Worm (Caenorhabditis elegans) whole organism, L2 larva: Measurements from ENCODE around the gene rei-2.
A peak's percentile ranks its signal among the peaks of the same experiment; 100 is the strongest.

Experiments used
- C34F6.9 ChIP-seq: fragments of 150-350 bp; optimal IDR thresholded peaks from 2 replicates; lab custom pipeline; 2014; ENCODE audit warnings: missing biosample characterization, missing genetic modification characterization
- F13H6.1 ChIP-seq: sonication (generic microtip); optimal IDR thresholded peaks from 2 replicates; lab custom pipeline; 2016; ENCODE audit warnings: missing genetic modification characterization, missing compliant biosample characterization
- R02D3.7 ChIP-seq: fragments of 150-350 bp; optimal IDR thresholded peaks from 2 replicates; lab custom pipeline; 2014; ENCODE audit warnings: missing biosample characterization, missing genetic modification characterization
- Y55F3AM.14 ChIP-seq: fragments of 200-800 bp; sonication (Bioruptor generic); optimal IDR thresholded peaks from 2 replicates; lab custom pipeline; 2018; ENCODE audit warnings: mild to moderate bottlenecking, missing genetic modification characterization, missing compliant biosample characterization
- alr-1 ChIP-seq: fragments of 150-350 bp; optimal IDR thresholded peaks from 2 replicates; lab custom pipeline; 2014; ENCODE audit warnings: missing biosample characterization, missing genetic modification characterization
- aly-2 ChIP-seq: fragments of 150-350 bp; optimal IDR thresholded peaks from 2 replicates; lab custom pipeline; 2014; ENCODE audit warnings: missing biosample characterization, missing genetic modification characterization
- crh-2 ChIP-seq: sonication (generic microtip); optimal IDR thresholded peaks from 2 replicates; lab custom pipeline; 2017; ENCODE audit warnings: missing biosample characterization, missing genetic modification characterization
- elt-1 ChIP-seq: fragments of 150-350 bp; optimal IDR thresholded peaks from 2 replicates; lab custom pipeline; 2014; ENCODE audit warnings: missing biosample characterization, missing genetic modification characterization
- elt-3 ChIP-seq: sonication (generic microtip); optimal IDR thresholded peaks from 2 replicates; lab custom pipeline; 2017; ENCODE audit warnings: missing biosample characterization, missing genetic modification characterization
- fos-1 ChIP-seq: fragments of 150-350 bp; optimal IDR thresholded peaks from 2 replicates; lab custom pipeline; 2014; ENCODE audit warnings: missing biosample characterization, missing genetic modification characterization
- gmeb-1 ChIP-seq: fragments of 150-350 bp; optimal IDR thresholded peaks from 2 replicates; lab custom pipeline; 2014; ENCODE audit warnings: missing biosample characterization, missing genetic modification characterization
- lin-11 ChIP-seq: fragments of 150-350 bp; sonication (generic microtip); optimal IDR thresholded peaks from 2 replicates; lab custom pipeline; 2014; ENCODE audit warnings: missing biosample characterization, missing genetic modification characterization, inconsistent platforms, mixed read lengths
- lin-13 ChIP-seq: fragments of 150-350 bp; optimal IDR thresholded peaks from 2 replicates; lab custom pipeline; 2014; ENCODE audit warnings: missing biosample characterization, missing genetic modification reagents, missing genetic modification characterization
- lsy-2 ChIP-seq, 2 experiments: fragments of 150-350 bp in 1 of 2; sonication (generic microtip) in 1 of 2; optimal IDR thresholded peaks; 2 replicates each; lab custom pipeline; 2014 to 2017; ENCODE audit warnings: missing biosample characterization in 2 of 2, missing genetic modification characterization in 2 of 2
- mab-5 ChIP-seq: fragments of 150-350 bp; optimal IDR thresholded peaks from 2 replicates; lab custom pipeline; 2014; ENCODE audit warnings: missing biosample characterization, missing genetic modification characterization
- mbf-1 ChIP-seq: sonication (generic microtip); optimal IDR thresholded peaks from 2 replicates; lab custom pipeline; 2017; ENCODE audit warnings: missing biosample characterization, missing genetic modification characterization
- mdl-1 ChIP-seq, 2 experiments: fragments of 150-350 bp in 1 of 2; sonication (generic microtip) in 1 of 2; optimal IDR thresholded peaks; 2 replicates each; lab custom pipeline; 2017; ENCODE audit warnings: missing biosample characterization in 2 of 2, missing genetic modification characterization in 2 of 2
- nhr-10 ChIP-seq: sonication (generic microtip); optimal IDR thresholded peaks from 2 replicates; lab custom pipeline; 2017; ENCODE audit warnings: missing biosample characterization, missing genetic modification characterization
- nhr-129 ChIP-seq: fragments of 150-350 bp; optimal IDR thresholded peaks from 2 replicates; lab custom pipeline; 2014; ENCODE audit warnings: missing biosample characterization, missing genetic modification characterization
- nhr-21 ChIP-seq: fragments of 150-350 bp; optimal IDR thresholded peaks from 2 replicates; lab custom pipeline; 2014; ENCODE audit warnings: missing biosample characterization, missing genetic modification characterization
- nhr-25 ChIP-seq: fragments of 150-350 bp; sonication (generic microtip); optimal IDR thresholded peaks from 3 replicates; lab custom pipeline; 2014; ENCODE audit warnings: missing biosample characterization, missing genetic modification characterization
- nhr-6 ChIP-seq: fragments of 150-350 bp; optimal IDR thresholded peaks from 2 replicates; lab custom pipeline; 2014; ENCODE audit warnings: missing biosample characterization, missing genetic modification characterization
- nhr-77 ChIP-seq: fragments of 150-350 bp; optimal IDR thresholded peaks from 2 replicates; lab custom pipeline; 2014; ENCODE audit warnings: missing biosample characterization, missing genetic modification characterization
- peb-1 ChIP-seq: fragments of 150-350 bp; optimal IDR thresholded peaks from 2 replicates; lab custom pipeline; 2014; ENCODE audit warnings: missing biosample characterization, missing genetic modification characterization
- sem-4 ChIP-seq: fragments of 150-350 bp; optimal IDR thresholded peaks from 2 replicates; lab custom pipeline; 2014; ENCODE audit warnings: missing biosample characterization, missing genetic modification reagents, missing genetic modification characterization
- sma-3 ChIP-seq: sonication (generic microtip); optimal IDR thresholded peaks from 2 replicates; lab custom pipeline; 2016; ENCODE audit warnings: missing genetic modification reagents, missing genetic modification characterization, missing compliant biosample characterization
- sma-9 ChIP-seq, 2 experiments: fragments of 150-350 bp in 1 of 2; sonication (generic microtip) in 1 of 2; optimal IDR thresholded peaks; 2 replicates each; lab custom pipeline; 2014 to 2016; ENCODE audit warnings: missing genetic modification characterization in 2 of 2, mild to moderate bottlenecking in 1 of 2, missing biosample characterization in 1 of 2, missing compliant biosample characterization in 1 of 2, missing genetic modification reagents in 1 of 2, moderate library complexity in 1 of 2
- snpc-4 ChIP-seq: fragments of 150-350 bp; optimal IDR thresholded peaks from 2 replicates; lab custom pipeline; 2014; ENCODE audit warnings: missing biosample characterization, missing genetic modification characterization
- unc-55 ChIP-seq: fragments of 150-350 bp; sonication (generic microtip); optimal IDR thresholded peaks from 3 replicates; lab custom pipeline; 2014; ENCODE audit warnings: missing biosample characterization, missing genetic modification reagents, missing genetic modification characterization
- unc-62 ChIP-seq: fragments of 150-350 bp; optimal IDR thresholded peaks from 2 replicates; lab custom pipeline; 2014; ENCODE audit warnings: missing biosample characterization, missing genetic modification reagents, missing genetic modification characterization
- zag-1 ChIP-seq: fragments of 150-350 bp; optimal IDR thresholded peaks from 2 replicates; lab custom pipeline; 2014; ENCODE audit warnings: missing biosample characterization, missing genetic modification characterization
- ztf-1 ChIP-seq: fragments of 200-800 bp; sonication (Bioruptor generic); conservative IDR thresholded peaks from 2 replicates; pipeline ENCODE4 v1.3.6; 2022; ENCODE audit warnings: missing genetic modification characterization, missing compliant biosample characterization
- ztf-4 ChIP-seq: fragments of 150-350 bp; optimal IDR thresholded peaks from 2 replicates; lab custom pipeline; 2014; ENCODE audit warnings: missing biosample characterization, missing genetic modification characterization

Gene rei-2

ce11 chrX:1053929-1054328 is 34.0 kb downstream of the rei-2 start, which contains the start of gene ncs-3 (continued):
- TF ChIP-seq ztf-4 (tag; lab: Kevin White, UChicago), result no peak

DNA sequence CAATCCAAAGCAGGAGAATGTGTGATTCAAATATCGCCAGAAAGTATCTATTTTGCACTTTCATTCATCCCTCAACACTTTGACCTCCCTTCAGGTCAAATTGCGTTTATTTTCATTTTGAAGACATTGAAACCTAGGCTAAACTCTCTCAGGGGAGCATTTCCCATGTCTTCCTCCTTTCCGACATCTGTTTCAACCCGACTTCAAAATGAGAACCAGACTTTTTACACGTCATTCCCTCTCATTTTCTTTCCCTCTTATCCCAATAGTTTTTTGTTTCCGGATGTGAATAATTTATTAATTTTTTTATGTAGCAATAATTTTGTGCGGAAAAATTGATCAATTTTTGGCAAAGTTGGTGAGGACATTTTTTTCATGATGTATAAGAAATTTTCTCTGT is 35.0 kb downstream of the rei-2 start:
- TF ChIP-seq C34F6.9 (tag; lab: Kevin White, UChicago), result no peak
- TF ChIP-seq lsy-2 (tag; optimal IDR thresholded peaks at IDR 0.05; lab: Kevin White, UChicago), result no peak
- TF ChIP-seq nhr-6, result no peak
- TF ChIP-seq nhr-25 (tag; lab: Kevin White, UChicago), result no peak
- TF ChIP-seq aly-2, result no peak
- TF ChIP-seq ztf-4 (tag; lab: Kevin White, UChicago), result no peak
- TF ChIP-seq unc-55 (GFP tag; lab: Kevin White, UChicago), result no peak
- no peak for TF ChIP-seq snpc-4 (tag; lab: Kevin White, UChicago)
- TF ChIP-seq sem-4 (tag; lab: Kevin White, UChicago), result no peak
- no peak for TF ChIP-seq Y55F3AM.14 (GFP tag; lab: Kevin White, UChicago)
- no peak for TF ChIP-seq fos-1 (tag; lab: Kevin White, UChicago)
- TF ChIP-seq nhr-77 (tag; lab: Kevin White, UChicago), result no peak
- TF ChIP-seq nhr-129 (tag; lab: Kevin White, UChicago), result no peak
- no peak for TF ChIP-seq F13H6.1 (tag; lab: Kevin White, UChicago)
- TF ChIP-seq mab-5 (tag; lab: Kevin White, UChicago), result no peak
- no peak for TF ChIP-seq sma-3 (GFP tag; lab: Kevin White, UChicago)
- TF ChIP-seq mbf-1 (tag; lab: Kevin White, UChicago), result no peak
- TF ChIP-seq mdl-1 (tag; optimal IDR thresholded peaks at IDR 0.05; lab: Kevin White, UChicago), result no peak
- no peak for TF ChIP-seq nhr-10 (tag; lab: Kevin White, UChicago)
- no peak for TF ChIP-seq elt-3 (tag; lab: Kevin White, UChicago)

DNA sequence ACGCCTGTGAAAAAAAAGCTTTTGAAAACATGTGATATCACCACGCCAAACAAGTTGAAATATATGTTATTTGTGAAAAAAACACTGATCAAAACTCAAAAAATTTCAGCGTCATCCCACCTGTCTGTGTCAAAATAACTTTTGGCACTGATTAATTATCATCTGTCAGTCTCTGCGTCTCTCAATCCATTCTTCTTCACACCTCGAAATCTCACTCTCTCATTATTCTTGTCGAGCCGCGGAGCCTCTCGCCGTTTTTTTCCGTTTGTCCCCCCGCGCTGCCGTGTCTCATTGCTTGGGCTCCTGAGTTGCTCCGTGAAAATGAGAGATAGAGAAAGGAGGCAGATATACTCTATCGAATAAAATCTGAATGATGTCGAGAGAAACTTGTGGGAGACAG is 36.9 kb downstream of the rei-2 start:
- TF ChIP-seq mab-5 (tag; lab: Kevin White, UChicago) (peak; percentile 28), lin-11 (tag; lab: Kevin White, UChicago) (peak; percentile 12), nhr-129 (tag; lab: Kevin White, UChicago) (peak; percentile 51), C34F6.9 (tag; lab: Kevin White, UChicago) (peak; percentile 42), sem-4 (tag; lab: Kevin White, UChicago) (peak; percentile 43), unc-62 (GFP tag; lab: Kevin White, UChicago) (no peak), F13H6.1 (tag; lab: Kevin White, UChicago) (peak; percentile 69), nhr-25 (tag; lab: Kevin White, UChicago) (no peak), gmeb-1 (tag; lab: Kevin White, UChicago) (no peak), R02D3.7 (no peak), sma-9 (GFP tag; optimal IDR thresholded peaks at IDR 0.05; lab: Kevin White, UChicago) (peak; percentile 45), sma-9 (tag; optimal IDR thresholded peaks at IDR 0.05; lab: Kevin White, UChicago) (no peak), lsy-2 (tag; optimal IDR thresholded peaks at IDR 0.05; lab: Kevin White, UChicago) (peak in 1 of 2 experiments; percentile 24), peb-1 (tag; lab: Kevin White, UChicago) (no peak)

- TF ChIP-seq crh-2 (tag; lab: Kevin White, UChicago) (peak; percentile 45), fos-1 (tag; lab: Kevin White, UChicago) (peak; percentile 63), sem-4 (tag; lab: Kevin White, UChicago) (no peak), mbf-1 (tag; lab: Kevin White, UChicago) (no peak)
These were observed 41.7 kb downstream of the rei-2 start, which contains the start of gene vpat-1 for ce11 chrX:1046156-1046831. Gene vpat-1 (minus strand): TSS chrX:1046206.

DNA sequence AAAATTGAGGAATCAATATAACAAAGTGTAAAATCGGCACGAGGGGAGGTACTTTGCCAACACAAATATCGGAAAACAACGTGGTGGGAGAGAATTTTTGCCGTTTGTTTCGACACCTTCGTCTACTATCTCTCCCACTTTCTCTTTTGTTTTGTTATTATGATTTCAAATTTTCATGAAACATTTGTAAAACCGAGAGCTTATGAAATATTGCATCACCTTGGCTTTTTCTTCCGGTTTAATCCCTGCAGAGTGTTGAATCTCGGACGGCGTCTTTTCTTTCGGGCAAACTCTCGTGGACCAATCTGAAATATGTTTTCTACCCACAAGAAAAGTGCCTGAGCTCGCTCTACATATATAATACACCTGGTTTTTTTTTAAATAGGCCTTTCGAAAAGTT is 43.6 kb downstream of the rei-2 start:
- TF ChIP-seq elt-3 (tag; lab: Kevin White, UChicago), result no peak
- TF ChIP-seq nhr-129 (tag; lab: Kevin White, UChicago), result peak; percentile 93

- TF ChIP-seq nhr-21 (tag; lab: Kevin White, UChicago), result no peak
- no peak for TF ChIP-seq snpc-4 (tag; lab: Kevin White, UChicago)
- no peak for TF ChIP-seq zag-1 (tag; lab: Kevin White, UChicago)
- TF ChIP-seq elt-1 (tag; lab: Kevin White, UChicago), result no peak
- no peak for TF ChIP-seq alr-1 (tag; lab: Kevin White, UChicago)
- no peak for TF ChIP-seq ztf-1 (GFP tag; lab: Robert Waterston, UW)
- no peak for TF ChIP-seq lin-13 (GFP tag; lab: Kevin White, UChicago)
- TF ChIP-seq Y55F3AM.14 (GFP tag; lab: Kevin White, UChicago), result no peak
- TF ChIP-seq sem-4 (tag; lab: Kevin White, UChicago), result no peak
- no peak for TF ChIP-seq C34F6.9 (tag; lab: Kevin White, UChicago)
- no peak for TF ChIP-seq unc-62 (GFP tag; lab: Kevin White, UChicago)
These were observed 49.6 kb downstream of the rei-2 start, which contains the start of gene F55A4.7 for ce11 chrX:1038347-1038746. Gene F55A4.7 (minus strand): TSS chrX:1038447.
